Worm (Caenorhabditis elegans) whole organism, late embryonic: ENCODE results near the gene F21C10.11.

Experiments used
- C08G9.2 ChIP-seq: sonication (generic microtip); optimal IDR thresholded peaks from 2 replicates; lab custom pipeline; 2016; ENCODE audit warnings: mild to moderate bottlenecking, missing genetic modification characterization, moderate library complexity, missing compliant biosample characterization
- C38D4.7 ChIP-seq: fragments of 200-800 bp; sonication (Bioruptor generic); optimal IDR thresholded peaks from 2 replicates; lab custom pipeline; 2018; ENCODE audit warnings: mild to moderate bottlenecking, missing genetic modification characterization, moderate library complexity, missing compliant biosample characterization
- K02D7.2 ChIP-seq: sonication (generic microtip); optimal IDR thresholded peaks from 2 replicates; lab custom pipeline; 2017; ENCODE audit warnings: mild to moderate bottlenecking, missing genetic modification characterization, missing compliant biosample characterization
- ama-1 ChIP-seq: fragments of 150-350 bp; optimal IDR thresholded peaks from 2 replicates; lab custom pipeline; 2014
- ceh-14 ChIP-seq: sonication (generic microtip); optimal IDR thresholded peaks from 2 replicates; lab custom pipeline; 2016; ENCODE audit warnings: missing genotype, missing genetic modification characterization, missing compliant biosample characterization
- ceh-18 ChIP-seq: sonication (generic microtip); optimal IDR thresholded peaks from 2 replicates; lab custom pipeline; 2016; ENCODE audit warnings: missing genetic modification characterization, missing compliant biosample characterization
- ceh-2 ChIP-seq: sonication (generic microtip); optimal IDR thresholded peaks from 2 replicates; lab custom pipeline; 2016; ENCODE audit warnings: missing genotype, missing genetic modification characterization, missing compliant biosample characterization
- ceh-24 ChIP-seq: sonication (generic microtip); optimal IDR thresholded peaks from 2 replicates; lab custom pipeline; 2016; ENCODE audit warnings: mild to moderate bottlenecking, missing genetic modification characterization, missing compliant biosample characterization
- ceh-30 ChIP-seq: fragments of 150-350 bp; optimal IDR thresholded peaks from 2 replicates; lab custom pipeline; 2014; ENCODE audit warnings: missing biosample characterization, missing genetic modification characterization
- ceh-48 ChIP-seq: sonication (generic microtip); optimal IDR thresholded peaks from 2 replicates; lab custom pipeline; 2016; ENCODE audit warnings: missing genetic modification characterization, inconsistent platforms, missing compliant biosample characterization
- ceh-6 ChIP-seq: fragments of 200-800 bp; sonication (Bioruptor generic); optimal IDR thresholded peaks from 2 replicates; lab custom pipeline; 2018; ENCODE audit warnings: mild to moderate bottlenecking, missing genetic modification characterization, missing compliant biosample characterization
- che-1 ChIP-seq: sonication (generic microtip); optimal IDR thresholded peaks from 2 replicates; lab custom pipeline; 2016; ENCODE audit warnings: mild to moderate bottlenecking, missing genetic modification characterization, missing compliant biosample characterization
- dmd-4 ChIP-seq: sonication (generic microtip); optimal IDR thresholded peaks from 2 replicates; lab custom pipeline; 2016; ENCODE audit warnings: borderline replicate concordance, missing genetic modification characterization, missing compliant biosample characterization
- dve-1 ChIP-seq: sonication (generic microtip); optimal IDR thresholded peaks from 2 replicates; lab custom pipeline; 2017; ENCODE audit warnings: antibody characterized with exemption, mild to moderate bottlenecking, missing genetic modification characterization, missing compliant biosample characterization
- elt-4 ChIP-seq: sonication (generic microtip); optimal IDR thresholded peaks from 2 replicates; lab custom pipeline; 2016; ENCODE audit warnings: missing genetic modification characterization, missing compliant biosample characterization
- eyg-1 ChIP-seq: sonication (generic microtip); optimal IDR thresholded peaks from 2 replicates; lab custom pipeline; 2016; ENCODE audit warnings: missing genotype, missing genetic modification characterization, missing compliant biosample characterization
- fkh-10 ChIP-seq: fragments of 150-350 bp; optimal IDR thresholded peaks from 2 replicates; lab custom pipeline; 2014; ENCODE audit warnings: missing biosample characterization, missing genetic modification reagents, missing genetic modification characterization
- fkh-6 ChIP-seq: sonication (generic microtip); optimal IDR thresholded peaks from 2 replicates; lab custom pipeline; 2016; ENCODE audit warnings: missing genetic modification characterization, missing compliant biosample characterization
- gmeb-2 ChIP-seq: sonication (generic microtip); optimal IDR thresholded peaks from 2 replicates; lab custom pipeline; 2016; ENCODE audit warnings: missing genetic modification characterization, inconsistent platforms, missing compliant biosample characterization
- hlh-8 ChIP-seq: sonication (generic microtip); optimal IDR thresholded peaks from 2 replicates; lab custom pipeline; 2016; ENCODE audit warnings: missing genotype, missing genetic modification characterization, missing compliant biosample characterization
- mec-3 ChIP-seq: sonication (generic microtip); optimal IDR thresholded peaks from 2 replicates; lab custom pipeline; 2016; ENCODE audit warnings: borderline replicate concordance, missing genetic modification characterization, missing compliant biosample characterization
- nhr-11 ChIP-seq: fragments of 150-350 bp; optimal IDR thresholded peaks from 2 replicates; lab custom pipeline; 2014; ENCODE audit warnings: missing biosample characterization, missing genetic modification characterization
- nhr-232 ChIP-seq: sonication (generic microtip); optimal IDR thresholded peaks from 2 replicates; lab custom pipeline; 2016; ENCODE audit warnings: missing genetic modification characterization, missing compliant biosample characterization
- npax-4 ChIP-seq: sonication (generic microtip); optimal IDR thresholded peaks from 2 replicates; lab custom pipeline; 2016; ENCODE audit warnings: missing genetic modification characterization, missing compliant biosample characterization
- odd-2 ChIP-seq: sonication (generic microtip); optimal IDR thresholded peaks from 2 replicates; lab custom pipeline; 2017; ENCODE audit warnings: antibody characterized with exemption, mild to moderate bottlenecking, missing genetic modification characterization, missing compliant biosample characterization
- pag-3 ChIP-seq: sonication (generic microtip); optimal IDR thresholded peaks from 2 replicates; lab custom pipeline; 2016; ENCODE audit warnings: missing compliant biosample characterization, missing genetic modification characterization, borderline replicate concordance
- pat-9 ChIP-seq: fragments of 200-800 bp; sonication (Bioruptor generic); optimal IDR thresholded peaks from 2 replicates; lab custom pipeline; 2018; ENCODE audit warnings: mild to moderate bottlenecking, missing genetic modification characterization, moderate library complexity, missing compliant biosample characterization
- pha-2 ChIP-seq: sonication (generic microtip); optimal IDR thresholded peaks from 2 replicates; lab custom pipeline; 2017; ENCODE audit warnings: mild to moderate bottlenecking, missing genetic modification characterization, missing compliant biosample characterization
- pqm-1 ChIP-seq: sonication (generic microtip); optimal IDR thresholded peaks from 2 replicates; lab custom pipeline; 2016; ENCODE audit warnings: missing genetic modification characterization, missing compliant biosample characterization
- sdc-2 ChIP-seq: sonication (generic microtip); optimal IDR thresholded peaks from 2 replicates; lab custom pipeline; 2016; ENCODE audit warnings: missing genotype, missing genetic modification characterization, missing compliant biosample characterization
- sox-2 ChIP-seq: fragments of 200-800 bp; sonication (Bioruptor generic); IDR thresholded peaks from 2 replicates; pipeline ENCODE4 v1.3.6; 2022; ENCODE audit warnings: missing genetic modification reagents, missing genetic modification characterization, missing compliant biosample characterization
- sox-4 ChIP-seq: sonication (generic microtip); optimal IDR thresholded peaks from 2 replicates; lab custom pipeline; 2017; ENCODE audit warnings: mild to moderate bottlenecking, missing genetic modification characterization, inconsistent platforms, missing compliant biosample characterization
- tbx-2 ChIP-seq: sonication (generic microtip); optimal IDR thresholded peaks from 2 replicates; lab custom pipeline; 2016; ENCODE audit warnings: missing genetic modification characterization, missing compliant biosample characterization
- tbx-7 ChIP-seq: sonication (generic microtip); optimal IDR thresholded peaks from 2 replicates; lab custom pipeline; 2016; ENCODE audit warnings: missing genotype, missing genetic modification characterization, missing compliant biosample characterization
- unc-3 ChIP-seq, 2 experiments: fragments of 200-800 bp in 1 of 2; sonication (Bioruptor generic) in 1 of 2; sonication (generic microtip) in 1 of 2; conservative IDR thresholded peaks in 1 of 2; optimal IDR thresholded peaks in 1 of 2; 2 replicates each; pipeline versions ENCODE4 v1.3.6 to Lab custom; 2016 to 2022; ENCODE audit warnings: missing compliant biosample characterization in 2 of 2, missing genetic modification characterization in 2 of 2, missing genetic modification reagents in 1 of 2
- zip-5 ChIP-seq: sonication (generic microtip); optimal IDR thresholded peaks from 2 replicates; lab custom pipeline; 2016; ENCODE audit warnings: missing genetic modification characterization, missing compliant biosample characterization
- ztf-16 ChIP-seq: sonication (generic microtip); optimal IDR thresholded peaks from 2 replicates; lab custom pipeline; 2017; ENCODE audit warnings: missing genetic modification characterization, missing compliant biosample characterization

F21C10.11 gene

ce11 chrV:9098280-9098973 is 24.9 kb upstream of the F21C10.11 start, which contains the start of gene F21C10.9:
F21C10.9 (minus strand) TSS chrV:9098696.
- TF ChIP-seq pqm-1 (tag; lab: Kevin White, UChicago) (no peak), fkh-10 (GFP tag; lab: Kevin White, UChicago) (no peak), eyg-1 (tag; lab: Kevin White, UChicago) (no peak), npax-4 (tag; lab: Kevin White, UChicago) (no peak), ceh-24 (tag; lab: Kevin White, UChicago) (no peak), C38D4.7 (no peak), dve-1 (tag; lab: Kevin White, UChicago) (no peak), sdc-2 (no peak), gmeb-2 (no peak), ceh-2 (tag; lab: Kevin White, UChicago) (no peak), ceh-48 (tag; lab: Kevin White, UChicago) (no peak), che-1 (no peak), dmd-4 (tag; lab: Kevin White, UChicago) (no peak), odd-2 (tag; lab: Kevin White, UChicago) (no peak), tbx-7 (tag; lab: Kevin White, UChicago) (no peak), nhr-232 (tag; lab: Kevin White, UChicago) (no peak)

- no peak for TF ChIP-seq dve-1 (tag; lab: Kevin White, UChicago)
- no peak for TF ChIP-seq unc-3 (GFP tag; conservative IDR thresholded peaks at IDR 0.05; lab: Robert Waterston, UW)
- no peak for TF ChIP-seq unc-3 (tag; optimal IDR thresholded peaks at IDR 0.05; lab: Kevin White, UChicago)
- no peak for TF ChIP-seq C08G9.2 (tag; lab: Kevin White, UChicago)
- TF ChIP-seq pag-3 (tag; lab: Kevin White, UChicago), result no peak
- TF ChIP-seq nhr-11 (tag; lab: Kevin White, UChicago), result no peak
- no peak for TF ChIP-seq che-1
- TF ChIP-seq hlh-8 (tag; lab: Kevin White, UChicago), result no peak
- no peak for TF ChIP-seq pha-2 (tag; lab: Kevin White, UChicago)
- TF ChIP-seq pat-9 (tag; lab: Kevin White, UChicago), result no peak
- no peak for TF ChIP-seq ama-1 (lab: Kevin White, UChicago)
- TF ChIP-seq fkh-6 (tag; lab: Kevin White, UChicago), result no peak
- no peak for TF ChIP-seq pqm-1 (tag; lab: Kevin White, UChicago)
- TF ChIP-seq dmd-4 (tag; lab: Kevin White, UChicago), result no peak
- TF ChIP-seq ceh-6 (GFP tag; lab: Kevin White, UChicago), result no peak
These were observed 22.2 kb upstream of the F21C10.11 start, which contains the start of gene frpr-6 for ce11 chrV:9101062-9101461. frpr-6 (minus strand) TSS chrV:9101162.

ce11 chrV:9108219-9108618 is 15.1 kb upstream of the F21C10.11 start, which contains the start of gene F21C10.18:
F21C10.18 (plus strand) TSS chrV:9108519.
- TF ChIP-seq elt-4 (no peak), ceh-48 (tag; lab: Kevin White, UChicago) (no peak), pqm-1 (tag; lab: Kevin White, UChicago) (no peak), ceh-14 (no peak), sox-2 (GFP tag; lab: Robert Waterston, UW) (no peak), ztf-16 (tag; lab: Kevin White, UChicago) (no peak), ceh-30 (no peak), che-1 (no peak), fkh-6 (tag; lab: Kevin White, UChicago) (no peak), odd-2 (tag; lab: Kevin White, UChicago) (no peak), tbx-7 (tag; lab: Kevin White, UChicago) (no peak), ceh-24 (tag; lab: Kevin White, UChicago) (no peak), zip-5 (tag; lab: Kevin White, UChicago) (no peak), ceh-6 (GFP tag; lab: Kevin White, UChicago) (no peak), mec-3 (tag; lab: Kevin White, UChicago) (no peak), tbx-2 (no peak), ceh-18 (no peak), sox-4 (tag; lab: Kevin White, UChicago) (no peak), gmeb-2 (no peak), K02D7.2 (tag; lab: Kevin White, UChicago) (no peak)
- TF ChIP-seq, all 69 proteins: peak for 0
